Worm (Caenorhabditis elegans): ENCODE measurements around the gene dos-2.
A peak's percentile ranks its signal among the peaks of the same experiment; 100 is the strongest.

The dos-2 gene

ce11 chrII:3954838-3955237 lies 21.2 kb upstream of the dos-2 start:
- peak; percentile 65 for TF ChIP-seq elt-1 (tag; optimal IDR thresholded peaks at IDR 0.05)
- TF ChIP-seq pqm-1 (tag; optimal IDR thresholded peaks at IDR 0.05), result no peak

ce11 chrII:3955938-3956337 lies 20.1 kb upstream of the dos-2 start:
- TF ChIP-seq ceh-28 (tag; optimal IDR thresholded peaks at IDR 0.05) (no peak), egl-5 (tag; optimal IDR thresholded peaks at IDR 0.05) (peak; percentile 12)

DNA sequence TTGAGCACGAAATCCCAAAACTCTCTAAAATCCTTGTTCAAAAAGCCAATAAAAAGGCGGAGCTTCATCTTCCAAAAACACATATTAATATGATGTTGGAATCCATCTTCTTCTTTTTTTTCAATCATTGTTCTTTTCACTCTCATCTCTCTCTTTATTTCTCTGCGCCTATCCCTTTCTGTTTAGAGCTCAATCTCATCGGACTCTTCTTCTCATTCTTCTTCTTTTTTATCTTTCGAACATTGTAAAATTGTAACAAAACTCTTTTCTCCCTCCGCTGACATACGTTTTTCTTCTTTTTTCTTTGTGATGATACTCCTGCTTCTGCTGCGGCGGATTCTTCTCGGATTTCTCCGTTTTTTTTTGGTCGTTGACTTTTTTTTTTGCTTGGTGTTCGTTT lies 19.3 kb upstream of the dos-2 start:
- TF ChIP-seq egl-5 (tag; optimal IDR thresholded peaks at IDR 0.05), result peak; percentile 6
- peak; percentile 38 for TF ChIP-seq snpc-4 (tag; optimal IDR thresholded peaks at IDR 0.05)
- peak; percentile 60 for TF ChIP-seq nfya-1 (tag; optimal IDR thresholded peaks at IDR 0.05; ENCODE audit: insufficient read depth)
- no peak for TF ChIP-seq eor-1 (tag; optimal IDR thresholded peaks at IDR 0.05)
- no peak for TF ChIP-seq egl-27 (tag; optimal IDR thresholded peaks at IDR 0.05)

DNA sequence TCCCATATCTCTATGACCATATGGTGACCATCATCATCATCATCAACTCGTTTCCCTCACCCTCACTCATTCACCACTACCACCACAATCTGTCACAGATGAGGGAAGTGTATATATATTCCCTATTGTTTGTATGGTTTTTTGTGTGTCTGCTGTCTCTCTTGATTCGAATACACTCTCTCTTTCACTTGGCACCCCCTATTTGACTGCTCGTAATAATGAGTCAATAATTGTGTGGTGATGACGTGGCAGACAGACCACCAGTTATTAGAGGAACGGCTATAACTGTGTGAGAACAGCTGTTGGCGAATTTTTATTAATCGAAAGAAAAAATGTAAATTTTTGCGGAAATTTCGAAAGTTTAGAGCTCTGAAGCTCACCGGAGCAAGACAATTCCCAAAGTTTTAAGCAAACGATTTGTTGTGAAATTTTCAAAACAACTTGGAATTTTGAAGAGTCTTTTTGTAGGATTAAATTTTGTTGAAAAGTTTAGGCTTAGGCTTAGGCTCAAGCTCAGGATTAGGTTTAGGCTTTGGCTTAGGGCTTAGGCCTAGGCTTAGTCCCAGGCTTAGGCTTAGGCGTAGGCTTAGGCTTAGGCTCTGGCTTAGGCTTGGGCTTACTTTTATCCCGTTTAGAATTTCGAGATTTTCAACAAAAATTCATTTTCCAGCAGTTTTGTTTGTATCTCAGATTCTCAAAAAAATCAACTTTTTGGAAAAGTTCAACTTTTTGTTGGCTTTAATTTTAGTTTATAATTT lies 18.4 kb upstream of the dos-2 start:
- peak; percentile 69 for TF ChIP-seq pha-4 (tag; optimal IDR thresholded peaks at IDR 0.05)
- TF ChIP-seq ceh-82 (tag; optimal IDR thresholded peaks at IDR 0.05), result no peak

- TF ChIP-seq nhr-23 (tag; optimal IDR thresholded peaks at IDR 0.05) (peak; percentile 22), nfya-1 (tag; optimal IDR thresholded peaks at IDR 0.05; ENCODE audit: insufficient read depth) (peak; percentile 73), lin-15B (tag; optimal IDR thresholded peaks at IDR 0.05) (peak; percentile 36), hmg-11 (tag; optimal IDR thresholded peaks at IDR 0.05) (peak; percentile 78), tbx-2 (tag; optimal IDR thresholded peaks at IDR 0.05) (peak; percentile 10), pqm-1 (tag; optimal IDR thresholded peaks at IDR 0.05) (peak; percentile 87), ama-1 (optimal IDR thresholded peaks at IDR 0.05) (peak; percentile 54), elt-1 (tag; optimal IDR thresholded peaks at IDR 0.05) (no peak), fkh-10 (GFP tag; optimal IDR thresholded peaks at IDR 0.05) (peak; percentile 65), snpc-4 (tag; optimal IDR thresholded peaks at IDR 0.05) (peak; percentile 45), sea-2 (GFP tag; optimal IDR thresholded peaks at IDR 0.05) (peak; percentile 88), egl-5 (tag; optimal IDR thresholded peaks at IDR 0.05) (peak; percentile 72), pha-4 (tag; optimal IDR thresholded peaks at IDR 0.05) (peak; percentile 100), aly-2 (tag; optimal IDR thresholded peaks at IDR 0.05) (no peak), nhr-237 (tag; optimal IDR thresholded peaks at IDR 0.05) (no peak), elt-2 (tag; optimal IDR thresholded peaks at IDR 0.05) (peak; percentile 83), lin-39 (tag; optimal IDR thresholded peaks at IDR 0.05) (peak; percentile 82), nhr-76 (tag; optimal IDR thresholded peaks at IDR 0.05) (no peak), nhr-11 (tag; optimal IDR thresholded peaks at IDR 0.05) (peak; percentile 69), egl-27 (tag; optimal IDR thresholded peaks at IDR 0.05) (peak; percentile 35), mdl-1 (tag; optimal IDR thresholded peaks at IDR 0.05) (peak; percentile 92), R02D3.7 (tag; optimal IDR thresholded peaks at IDR 0.05) (no peak), ztf-4 (tag; optimal IDR thresholded peaks at IDR 0.05) (peak; percentile 48), jun-1 (tag; optimal IDR thresholded peaks at IDR 0.05) (peak; percentile 72), lsy-12 (tag; optimal IDR thresholded peaks at IDR 0.05) (peak; percentile 75)
Observed at ce11 chrII:3958673-3959299, 17.3 kb upstream of the dos-2 start.

DNA sequence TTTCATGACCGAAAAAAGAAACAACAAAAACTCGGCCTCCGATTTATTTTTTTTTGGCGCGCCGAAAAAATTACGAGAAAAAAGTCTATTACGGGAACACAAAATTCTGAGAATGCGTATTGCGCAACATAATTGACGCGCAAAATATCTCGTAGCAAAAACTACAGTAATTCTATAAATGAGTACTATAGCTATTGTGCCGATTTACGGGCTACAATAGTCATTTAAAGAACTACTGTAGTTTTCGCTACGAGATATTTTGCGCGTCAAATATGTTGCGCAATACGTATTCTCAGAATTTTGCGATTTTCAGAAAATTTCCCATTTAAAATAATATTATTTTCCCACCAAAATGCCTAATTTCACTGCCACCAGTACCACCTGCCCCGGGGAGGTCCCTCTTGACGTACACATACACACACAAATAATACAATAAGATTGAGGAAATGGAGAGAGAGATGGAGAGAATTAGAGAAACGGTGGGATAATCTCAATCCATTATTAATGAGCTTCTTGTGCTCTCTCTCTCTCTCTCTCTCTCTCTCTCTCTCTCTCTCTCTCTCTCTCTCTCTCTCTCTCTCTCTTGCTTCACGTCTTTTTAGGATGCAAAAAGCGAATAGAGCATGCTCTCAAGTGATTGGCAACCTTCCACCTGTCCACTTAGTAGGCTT lies 16.5 kb upstream of the dos-2 start:
- TF ChIP-seq nfya-1 (tag; optimal IDR thresholded peaks at IDR 0.05; ENCODE audit: insufficient read depth), result peak; percentile 10
- TF ChIP-seq sea-2 (GFP tag; optimal IDR thresholded peaks at IDR 0.05), result peak; percentile 91
- no peak for TF ChIP-seq fkh-2 (tag; optimal IDR thresholded peaks at IDR 0.05)

All from whole organism, L3 larva.